Fruit fly (Drosophila melanogaster) whole organism, adult: ENCODE results near the gene Arfrp1.

Source experiments
- CG11617 ChIP-seq: fragments of 200-800 bp; sonication (Bioruptor generic); optimal IDR thresholded peaks from 2 replicates; lab custom pipeline; 2017; ENCODE audit warnings: mild to moderate bottlenecking, missing biosample characterization, missing genetic modification reagents, missing genetic modification characterization
- CG12768 ChIP-seq: fragments of 200-800 bp; sonication (Bioruptor generic); optimal IDR thresholded peaks from 2 replicates; lab custom pipeline; 2017; ENCODE audit warnings: missing biosample characterization, missing genetic modification characterization, mild to moderate bottlenecking, moderate library complexity, missing genetic modification reagents
- CG14711 ChIP-seq: fragments of 200-800 bp; sonication (Bioruptor generic); optimal IDR thresholded peaks from 2 replicates; lab custom pipeline; 2018; ENCODE audit warnings: missing biosample characterization, mild to moderate bottlenecking, missing genetic modification characterization, moderate library complexity
- CG1620 ChIP-seq: fragments of 200-800 bp; sonication (Bioruptor generic); optimal IDR thresholded peaks from 2 replicates; lab custom pipeline; 2016; ENCODE audit warnings: missing biosample characterization, missing genetic modification characterization
- CG5204 ChIP-seq: fragments of 200-800 bp; sonication (Bioruptor generic); optimal IDR thresholded peaks from 2 replicates; lab custom pipeline; 2016; ENCODE audit warnings: missing biosample characterization, missing genetic modification characterization
- CG7101 ChIP-seq: fragments of 200-800 bp; sonication (Bioruptor generic); optimal IDR thresholded peaks from 2 replicates; lab custom pipeline; 2018; ENCODE audit warnings: missing biosample characterization, mild to moderate bottlenecking, missing genetic modification characterization, moderate library complexity
- Clk ChIP-seq: fragments of 200-800 bp; sonication (Bioruptor generic); optimal IDR thresholded peaks from 2 replicates; lab custom pipeline; 2017; ENCODE audit warnings: missing biosample characterization, missing genetic modification characterization
- Crg-1 ChIP-seq: fragments of 200-800 bp; sonication (Bioruptor generic); optimal IDR thresholded peaks from 2 replicates; lab custom pipeline; 2016; ENCODE audit warnings: missing biosample characterization, missing genetic modification characterization
- bab1 ChIP-seq: fragments of 200-800 bp; sonication (Bioruptor generic); optimal IDR thresholded peaks from 3 replicates; lab custom pipeline; 2019; ENCODE audit warnings: missing biosample characterization, mild to moderate bottlenecking, missing genetic modification characterization, moderate library complexity
- cic ChIP-seq: fragments of 200-800 bp; sonication (Bioruptor generic); optimal IDR thresholded peaks from 2 replicates; lab custom pipeline; 2017; ENCODE audit warnings: missing biosample characterization, mild to moderate bottlenecking, missing genetic modification characterization, moderate library complexity
- cnc ChIP-seq, 2 experiments: fragments of >200 bp; optimal IDR thresholded peaks; 2 replicates each; lab custom pipeline; 2017
- kay ChIP-seq: fragments of 200-800 bp; sonication (Bioruptor generic); peaks from one replicate; lab custom pipeline; 2016; ENCODE audit warnings: missing biosample characterization, missing genetic modification characterization, borderline replicate concordance
- ovo ChIP-seq: fragments of 200-800 bp; sonication (Bioruptor generic); optimal IDR thresholded peaks from 2 replicates; lab custom pipeline; 2016; ENCODE audit warnings: missing biosample characterization, missing genetic modification characterization
- toe ChIP-seq: fragments of 200-800 bp; sonication (Bioruptor generic); optimal IDR thresholded peaks from 2 replicates; lab custom pipeline; 2016; ENCODE audit warnings: missing biosample characterization, missing genetic modification characterization

dm6 chrX:9077558-9077957 is 29.3 kb upstream of the Arfrp1 start:
- TF ChIP-seq CG12768 (GFP tag; lab: Kevin White, UChicago) (no peak), cnc (optimal IDR thresholded peaks at IDR 0.05; lab: Kevin White, UChicago) (no peak), ovo (GFP tag; lab: Kevin White, UChicago) (no peak), toe (no peak), kay (GFP tag; lab: Kevin White, UChicago) (no peak), CG11617 (no peak), cic (GFP tag; lab: Kevin White, UChicago) (no peak), Crg-1 (GFP tag; lab: Kevin White, UChicago) (no peak), CG14711 (no peak), Clk (GFP tag; lab: Kevin White, UChicago) (no peak), CG5204 (GFP tag; lab: Kevin White, UChicago) (no peak), bab1 (GFP tag; lab: Kevin White, UChicago) (no peak), CG1620 (GFP tag; lab: Kevin White, UChicago) (no peak), CG7101 (no peak)
